Fruit fly (Drosophila melanogaster): ENCODE measurements around the gene Desat2.

DNA sequence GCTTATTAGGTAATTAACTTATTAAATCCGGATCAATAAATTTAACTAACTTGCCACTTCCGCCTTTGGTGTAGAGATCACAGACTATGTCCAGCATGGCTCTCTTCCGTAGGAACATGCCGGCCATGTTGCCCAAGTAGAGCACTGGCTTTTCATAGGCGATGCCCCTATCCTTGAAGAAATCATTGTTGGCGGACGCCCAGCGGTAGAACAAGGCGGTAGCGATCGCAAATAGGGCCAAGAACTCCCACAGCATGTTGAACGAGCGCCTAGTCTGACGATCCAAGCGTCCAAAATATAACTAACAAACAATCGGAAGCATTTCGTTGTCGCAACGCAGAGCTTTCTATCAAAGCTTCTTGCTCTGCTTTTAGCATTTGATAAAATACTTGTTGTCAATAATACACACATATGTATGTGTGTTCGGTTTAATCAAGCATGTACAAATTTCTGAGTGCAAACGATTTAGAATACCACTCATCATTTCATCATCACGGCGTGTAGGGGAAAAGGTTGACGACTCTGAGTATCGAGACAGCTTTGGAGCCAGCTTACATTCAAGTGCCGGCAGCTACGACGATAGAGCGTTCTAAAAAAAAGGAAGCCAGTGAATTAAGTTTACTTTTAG is 37.3 kb upstream of the Desat2 start, which contains the start of gene Cyp9f3:
- no peak for TF ChIP-seq EcR (GFP tag; optimal IDR thresholded peaks at IDR 0.05)
- no peak for TF ChIP-seq psq (optimal IDR thresholded peaks at IDR 0.05)
- no peak for TF ChIP-seq pan (optimal IDR thresholded peaks at IDR 0.05)
- no peak for TF ChIP-seq CG8478 (optimal IDR thresholded peaks at IDR 0.05)

All from whole organism.